Worm (Caenorhabditis elegans) whole organism, young adult: ENCODE measurements around the gene fmo-4.

Experiments
- C17E4.6 ChIP-seq: fragments of 200-800 bp; sonication (Bioruptor generic); IDR thresholded peaks from 2 replicates; pipeline ENCODE4 v1.3.6; 2022; ENCODE audit warnings: missing genetic modification reagents, missing genetic modification characterization, missing compliant biosample characterization
- F52B5.7 ChIP-seq: sonication (generic microtip); optimal IDR thresholded peaks from 2 replicates; lab custom pipeline; 2016; ENCODE audit warnings: mild to moderate bottlenecking, missing genetic modification characterization, missing compliant biosample characterization
- F57C9.4 ChIP-seq: sonication (generic microtip); optimal IDR thresholded peaks from 2 replicates; lab custom pipeline; 2017; ENCODE audit warnings: mild to moderate bottlenecking, missing genetic modification characterization, missing compliant biosample characterization
- K12H6.12 ChIP-seq: fragments of 200-800 bp; sonication (Bioruptor generic); optimal IDR thresholded peaks from 2 replicates; lab custom pipeline; 2018; ENCODE audit warnings: mild to moderate bottlenecking, missing genetic modification characterization, missing compliant biosample characterization
- T07F8.4 ChIP-seq: sonication (generic microtip); optimal IDR thresholded peaks from 2 replicates; lab custom pipeline; 2016; ENCODE audit warnings: mild to moderate bottlenecking, missing genetic modification characterization, moderate library complexity, missing compliant biosample characterization
- Y53G8AR.9 ChIP-seq: fragments of 200-800 bp; sonication (Bioruptor generic); conservative IDR thresholded peaks from 2 replicates; pipeline ENCODE4 v1.3.6; 2022; ENCODE audit warnings: missing genetic modification reagents, missing genetic modification characterization, missing compliant biosample characterization
- Y56A3A.18 ChIP-seq: fragments of 200-800 bp; sonication (Bioruptor generic); IDR thresholded peaks from 2 replicates; pipeline ENCODE4 v1.3.6; 2022; ENCODE audit warnings: missing genetic modification reagents, missing genetic modification characterization, missing compliant biosample characterization
- Y67H2A.10 ChIP-seq: fragments of 200-800 bp; sonication (Bioruptor generic); conservative IDR thresholded peaks from 2 replicates; pipeline ENCODE4 v1.3.6; 2022; ENCODE audit warnings: missing genetic modification reagents, missing genetic modification characterization, missing compliant biosample characterization
- akir-1 ChIP-seq: fragments of 200-800 bp; sonication (Bioruptor generic); optimal IDR thresholded peaks from 2 replicates; lab custom pipeline; 2018; ENCODE audit warnings: mild to moderate bottlenecking, missing genetic modification characterization, moderate library complexity, missing compliant biosample characterization
- atf-7 ChIP-seq: sonication (generic microtip); optimal IDR thresholded peaks from 2 replicates; lab custom pipeline; 2017; ENCODE audit warnings: mild to moderate bottlenecking, missing genetic modification characterization, missing compliant biosample characterization
- attf-3 ChIP-seq: fragments of 200-800 bp; sonication (Bioruptor generic); conservative IDR thresholded peaks from 2 replicates; pipeline ENCODE4 v1.3.6; 2022; ENCODE audit warnings: missing genetic modification reagents, missing genetic modification characterization, missing compliant biosample characterization
- attf-5 ChIP-seq: fragments of 200-800 bp; sonication (Bioruptor generic); optimal IDR thresholded peaks from 2 replicates; lab custom pipeline; 2018; ENCODE audit warnings: mild to moderate bottlenecking, missing genetic modification characterization, missing compliant biosample characterization
- bed-2 ChIP-seq: fragments of 200-800 bp; sonication (Bioruptor generic); IDR thresholded peaks from 2 replicates; pipeline ENCODE4 v1.3.6; 2022; ENCODE audit warnings: missing genetic modification reagents, missing genetic modification characterization, missing compliant biosample characterization
- cebp-1 ChIP-seq, 2 experiments: fragments of 200-800 bp in 1 of 2; sonication (Bioruptor generic) in 1 of 2; sonication (generic microtip) in 1 of 2; IDR thresholded peaks in 1 of 2; optimal IDR thresholded peaks in 1 of 2; 2 replicates each; pipeline versions ENCODE4 v1.3.6 to Lab custom; 2017 to 2022; ENCODE audit warnings: missing compliant biosample characterization in 2 of 2, missing genetic modification characterization in 2 of 2, mild to moderate bottlenecking in 1 of 2, missing genetic modification reagents in 1 of 2, moderate library complexity in 1 of 2
- cebp-2 ChIP-seq: fragments of 200-800 bp; sonication (Bioruptor generic); IDR thresholded peaks from 2 replicates; pipeline ENCODE4 v1.3.6; 2022; ENCODE audit warnings: missing genetic modification characterization, missing compliant biosample characterization
- ceh-100 ChIP-seq: fragments of 200-800 bp; sonication (Bioruptor generic); IDR thresholded peaks from 2 replicates; pipeline ENCODE4 v1.3.6; 2022; ENCODE audit warnings: missing genetic modification reagents, missing genetic modification characterization, missing compliant biosample characterization
- ceh-58 ChIP-seq: fragments of 200-800 bp; sonication (Bioruptor generic); IDR thresholded peaks from 2 replicates; pipeline ENCODE4 v1.3.6; 2022; ENCODE audit warnings: missing genetic modification characterization, missing compliant biosample characterization
- ceh-79 ChIP-seq: sonication (generic microtip); optimal IDR thresholded peaks from 2 replicates; lab custom pipeline; 2017; ENCODE audit warnings: mild to moderate bottlenecking, missing genetic modification characterization, missing compliant biosample characterization
- ceh-91 ChIP-seq: fragments of 200-800 bp; sonication (Bioruptor generic); IDR thresholded peaks from 2 replicates; pipeline ENCODE4 v1.3.6; 2022; ENCODE audit warnings: missing genetic modification reagents, missing genetic modification characterization, missing compliant biosample characterization
- dox-1 ChIP-seq: fragments of 200-800 bp; sonication (Bioruptor generic); IDR thresholded peaks from 2 replicates; pipeline ENCODE4 v1.3.6; 2022; ENCODE audit warnings: missing genetic modification reagents, missing genetic modification characterization, missing compliant biosample characterization
- dpl-1 ChIP-seq: fragments of 150-350 bp; optimal IDR thresholded peaks from 2 replicates; lab custom pipeline; 2014; ENCODE audit warnings: missing biosample characterization, missing genetic modification reagents, missing genetic modification characterization
- efl-1 ChIP-seq: fragments of 150-350 bp; optimal IDR thresholded peaks from 2 replicates; lab custom pipeline; 2014; ENCODE audit warnings: missing biosample characterization, missing genetic modification reagents, missing genetic modification characterization
- egl-44 ChIP-seq: fragments of 200-800 bp; sonication (Bioruptor generic); IDR thresholded peaks from 2 replicates; pipeline ENCODE4 v1.3.6; 2022; ENCODE audit warnings: missing genetic modification reagents, missing genetic modification characterization, missing compliant biosample characterization
- ets-4 ChIP-seq: fragments of 200-800 bp; sonication (Bioruptor generic); optimal IDR thresholded peaks from 2 replicates; lab custom pipeline; 2018; ENCODE audit warnings: mild to moderate bottlenecking, missing genetic modification characterization, missing compliant biosample characterization
- fkh-3 ChIP-seq: sonication (generic microtip); optimal IDR thresholded peaks from 2 replicates; lab custom pipeline; 2016; ENCODE audit warnings: mild to moderate bottlenecking, missing genetic modification characterization, missing compliant biosample characterization
- hmg-1.2 ChIP-seq: fragments of 200-800 bp; sonication (Bioruptor generic); IDR thresholded peaks from 2 replicates; pipeline ENCODE4 v1.3.6; 2022; ENCODE audit warnings: missing genetic modification reagents, missing genetic modification characterization, missing compliant biosample characterization
- hmg-20 ChIP-seq: fragments of 200-800 bp; sonication (Bioruptor generic); IDR thresholded peaks from 2 replicates; pipeline ENCODE4 v1.3.6; 2022; ENCODE audit warnings: missing genetic modification reagents, missing genetic modification characterization, missing compliant biosample characterization
- let-526 ChIP-seq: fragments of 200-800 bp; sonication (Bioruptor generic); IDR thresholded peaks from 2 replicates; pipeline ENCODE4 v1.3.6; 2022; ENCODE audit warnings: missing genetic modification reagents, missing genetic modification characterization, missing compliant biosample characterization
- lin-40 ChIP-seq: sonication (generic microtip); optimal IDR thresholded peaks from 2 replicates; lab custom pipeline; 2016; ENCODE audit warnings: missing genetic modification characterization, mild to moderate bottlenecking, missing compliant biosample characterization, missing genotype, missing genetic modification reagents
- lsy-27 ChIP-seq: sonication (generic microtip); optimal IDR thresholded peaks from 2 replicates; lab custom pipeline; 2017; ENCODE audit warnings: missing genetic modification characterization, mild to moderate bottlenecking, missing compliant biosample characterization, antibody characterized with exemption, missing genotype, borderline replicate concordance; ENCODE audit not compliant: insufficient read depth
- madf-8 ChIP-seq: fragments of 200-800 bp; sonication (Bioruptor generic); conservative IDR thresholded peaks from 2 replicates; pipeline ENCODE4 v1.3.6; 2022; ENCODE audit warnings: missing genetic modification reagents, missing genetic modification characterization, missing compliant biosample characterization
- mcd-1 ChIP-seq: fragments of 200-800 bp; sonication (Bioruptor generic); IDR thresholded peaks from 2 replicates; pipeline ENCODE4 v1.3.6; 2022; ENCODE audit warnings: missing genetic modification reagents, missing genetic modification characterization, missing compliant biosample characterization
- mel-28 ChIP-seq: sonication (generic microtip); optimal IDR thresholded peaks from 2 replicates; lab custom pipeline; 2016; ENCODE audit warnings: borderline replicate concordance, mild to moderate bottlenecking, missing genetic modification characterization, missing compliant biosample characterization
- nfya-2 ChIP-seq: fragments of 200-800 bp; sonication (Bioruptor generic); IDR thresholded peaks from 2 replicates; pipeline ENCODE4 v1.3.6; 2022; ENCODE audit warnings: missing genetic modification reagents, missing genetic modification characterization, missing compliant biosample characterization
- nhr-90 ChIP-seq: sonication (generic microtip); optimal IDR thresholded peaks from 2 replicates; lab custom pipeline; 2016; ENCODE audit warnings: missing genotype, mild to moderate bottlenecking, missing genetic modification characterization, missing compliant biosample characterization
- repo-1 ChIP-seq: sonication (generic microtip); optimal IDR thresholded peaks from 2 replicates; lab custom pipeline; 2017; ENCODE audit warnings: mild to moderate bottlenecking, missing genetic modification characterization, missing compliant biosample characterization
- rpc-1 ChIP-seq, 2 experiments: fragments of 150-350 bp in 1 of 2; sonication (generic microtip) in 1 of 2; optimal IDR thresholded peaks; 2 replicates each; lab custom pipeline; 2014 to 2018; ENCODE audit warnings: missing biosample characterization in 1 of 2, missing genetic modification characterization in 1 of 2, missing genetic modification reagents in 1 of 2, missing genotype in 1 of 2
- snpc-1.3 ChIP-seq: sonication (generic microtip); optimal IDR thresholded peaks from 2 replicates; lab custom pipeline; 2017; ENCODE audit warnings: missing genetic modification characterization, mild to moderate bottlenecking, missing compliant biosample characterization, antibody characterized with exemption, moderate library complexity, missing genotype, missing genetic modification reagents; ENCODE audit not compliant: insufficient read depth
- snpc-4 ChIP-seq, 5 experiments: fragments of 150-350 bp in 1 of 5; sonication (generic microtip) in 4 of 5; optimal IDR thresholded peaks; 2 replicates each; lab custom pipeline; 2014 to 2018; ENCODE audit warnings: missing genetic modification characterization in 5 of 5, missing biosample characterization in 3 of 5, antibody characterized with exemption in 2 of 5, mild to moderate bottlenecking in 2 of 5, missing compliant biosample characterization in 2 of 5, missing genotype in 2 of 5, moderate library complexity in 2 of 5, missing genetic modification reagents in 1 of 5
- tlf-1 ChIP-seq: fragments of 200-800 bp; sonication (Bioruptor generic); optimal IDR thresholded peaks from 2 replicates; lab custom pipeline; 2018; ENCODE audit warnings: mild to moderate bottlenecking, missing genetic modification characterization, missing compliant biosample characterization
- xnd-1 ChIP-seq: sonication (generic microtip); optimal IDR thresholded peaks from 2 replicates; lab custom pipeline; 2016; ENCODE audit warnings: missing genotype, missing genetic modification reagents, missing genetic modification characterization, missing compliant biosample characterization
- zfh-2 ChIP-seq: fragments of 200-800 bp; sonication (Bioruptor generic); conservative IDR thresholded peaks from 2 replicates; pipeline ENCODE4 v1.3.6; 2022; ENCODE audit warnings: missing genetic modification reagents, missing genetic modification characterization, missing compliant biosample characterization
- ztf-22 ChIP-seq: fragments of 200-800 bp; sonication (Bioruptor generic); optimal IDR thresholded peaks from 2 replicates; lab custom pipeline; 2018; ENCODE audit warnings: mild to moderate bottlenecking, missing genetic modification characterization, moderate library complexity, missing compliant biosample characterization
- ztf-25 ChIP-seq: fragments of 200-800 bp; sonication (Bioruptor generic); IDR thresholded peaks from 2 replicates; pipeline ENCODE4 v1.3.6; 2022; ENCODE audit warnings: missing genetic modification reagents, missing genetic modification characterization, missing compliant biosample characterization
- ztf-26 ChIP-seq: sonication (generic microtip); optimal IDR thresholded peaks from 2 replicates; lab custom pipeline; 2017; ENCODE audit warnings: missing genetic modification characterization, missing compliant biosample characterization

The fmo-4 gene

ce11 chrV:13568533-13568932 lies 38.0 kb downstream of the fmo-4 start, which contains the start of the genes nuaf-1 and bir-2 (continued):
- no peak for TF ChIP-seq tlf-1 (GFP tag; lab: Kevin White, UChicago)
- TF ChIP-seq cebp-1 (GFP tag; IDR thresholded peaks at IDR 0.05; lab: Robert Waterston, UW): no peak
- TF ChIP-seq cebp-1 (tag; optimal IDR thresholded peaks at IDR 0.05; lab: Kevin White, UChicago): no peak
- TF ChIP-seq egl-44 (GFP tag; lab: Robert Waterston, UW): no peak
- TF ChIP-seq ztf-22 (GFP tag; lab: Kevin White, UChicago): no peak
- TF ChIP-seq ztf-26 (tag; lab: Kevin White, UChicago): no peak
- no peak for TF ChIP-seq hmg-20 (GFP tag; lab: Robert Waterston, UW)
- TF ChIP-seq ceh-91: no peak
- peak; percentile 46 for TF ChIP-seq efl-1 (GFP tag; lab: Kevin White, UChicago)
- no peak for TF ChIP-seq bed-2
- no peak for TF ChIP-seq attf-3 (GFP tag; lab: Robert Waterston, UW)
- no peak for TF ChIP-seq xnd-1 (tag; lab: Kevin White, UChicago)
- no peak for TF ChIP-seq atf-7 (tag; lab: Kevin White, UChicago)
- peak; percentile 9 for TF ChIP-seq attf-5 (GFP tag; lab: Kevin White, UChicago)
- no peak for TF ChIP-seq T07F8.4 (tag; lab: Kevin White, UChicago)
- TF ChIP-seq cebp-2: no peak
- no peak for TF ChIP-seq lsy-27 (tag; lab: Kevin White, UChicago)

- TF ChIP-seq dpl-1 (no peak), ceh-79 (no peak), F57C9.4 (tag; lab: Kevin White, UChicago) (peak; percentile 79), rpc-1 (optimal IDR thresholded peaks at IDR 0.05; lab: Kevin White, UChicago) (no peak), rpc-1 (tag; optimal IDR thresholded peaks at IDR 0.05; lab: Kevin White, UChicago) (no peak), Y56A3A.18 (GFP tag; lab: Robert Waterston, UW) (peak; percentile 86), xnd-1 (tag; lab: Kevin White, UChicago) (no peak), nfya-2 (no peak), K12H6.12 (no peak), akir-1 (GFP tag; lab: Kevin White, UChicago) (no peak), ceh-58 (GFP tag; lab: Robert Waterston, UW) (no peak), repo-1 (peak; percentile 77), madf-8 (GFP tag; lab: Robert Waterston, UW) (no peak), zfh-2 (no peak), snpc-4 (GFP tag; optimal IDR thresholded peaks at IDR 0.05; lab: Kevin White, UChicago) (no peak), snpc-4 (tag; optimal IDR thresholded peaks at IDR 0.05; lab: Kevin White, UChicago) (peak in 2 of 4 experiments; percentile 35 to 48), ceh-100 (GFP tag; lab: Robert Waterston, UW) (no peak), mel-28 (tag; lab: Kevin White, UChicago) (no peak), attf-3 (GFP tag; lab: Robert Waterston, UW) (no peak), Y53G8AR.9 (peak; percentile 90), nhr-90 (tag; lab: Kevin White, UChicago) (peak; percentile 10), C17E4.6 (GFP tag; lab: Robert Waterston, UW) (no peak), cebp-1 (GFP tag; IDR thresholded peaks at IDR 0.05; lab: Robert Waterston, UW) (no peak), cebp-1 (tag; optimal IDR thresholded peaks at IDR 0.05; lab: Kevin White, UChicago) (peak; percentile 47), mcd-1 (GFP tag; lab: Robert Waterston, UW) (peak; percentile 72), F52B5.7 (tag; lab: Kevin White, UChicago) (peak; percentile 76), hmg-1.2 (GFP tag; lab: Robert Waterston, UW) (peak; percentile 26; the same call in 1 of the 2 replicates), fkh-3 (tag; lab: Kevin White, UChicago) (no peak), dox-1 (GFP tag; lab: Robert Waterston, UW) (no peak), ztf-25 (GFP tag; lab: Robert Waterston, UW) (no peak), let-526 (GFP tag; lab: Robert Waterston, UW) (0 out of 2 replicates have a peak, but pooled peaks have one; percentile 11), attf-5 (GFP tag; lab: Kevin White, UChicago) (peak; percentile 23), Y67H2A.10 (no peak), ztf-22 (GFP tag; lab: Kevin White, UChicago) (no peak), ets-4 (GFP tag; lab: Kevin White, UChicago) (peak; percentile 34), snpc-1.3 (tag; lab: Kevin White, UChicago) (no peak), lin-40 (tag; lab: Kevin White, UChicago) (peak; percentile 59)
Observed at ce11 chrV:13566967-13567366, 39.5 kb downstream of the fmo-4 start.
